Worm (Caenorhabditis elegans): ENCODE measurements around the gene K11D12.12.

DNA sequence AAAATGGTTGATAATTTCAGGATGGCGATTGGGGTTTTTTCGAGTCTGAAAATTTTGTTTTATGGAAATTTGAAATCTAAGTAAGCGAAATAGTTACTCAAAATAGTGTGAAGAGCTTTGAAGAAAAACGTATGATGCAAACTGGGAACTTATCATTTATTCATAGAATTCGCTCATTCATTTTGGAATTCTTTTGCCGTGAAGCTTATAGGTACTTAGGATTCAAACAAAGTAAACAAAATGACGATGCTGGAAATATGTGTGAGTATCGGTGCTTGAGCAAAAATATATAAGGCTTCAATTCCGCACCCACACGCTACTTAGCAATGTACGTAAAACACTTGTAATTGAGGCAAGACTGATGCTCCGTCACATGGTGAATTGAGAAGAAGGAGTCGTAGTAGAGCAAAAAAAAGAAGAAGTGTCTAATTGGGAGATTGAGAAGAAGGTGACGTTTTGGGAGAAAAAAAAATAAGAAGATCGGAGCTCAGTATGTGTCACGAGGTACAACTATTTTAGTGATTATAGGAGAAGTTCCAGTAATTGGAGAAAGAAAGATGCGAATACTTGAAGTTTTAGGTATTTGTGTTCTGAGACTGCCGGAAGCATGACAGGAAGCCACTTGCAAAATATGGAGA, 37.6 kb downstream of the K11D12.12 start, which contains the start of gene glb-32:
- TF ChIP-seq W03F9.2 (tag; optimal IDR thresholded peaks at IDR 0.05) (no peak), him-1 (tag; optimal IDR thresholded peaks at IDR 0.05) (no peak), dao-5 (tag; optimal IDR thresholded peaks at IDR 0.05) (no peak)

Measured in whole organism, L4/young adult.